Fruit fly (Drosophila melanogaster): ENCODE results near the gene NHP2.

NHP2 gene

DNA sequence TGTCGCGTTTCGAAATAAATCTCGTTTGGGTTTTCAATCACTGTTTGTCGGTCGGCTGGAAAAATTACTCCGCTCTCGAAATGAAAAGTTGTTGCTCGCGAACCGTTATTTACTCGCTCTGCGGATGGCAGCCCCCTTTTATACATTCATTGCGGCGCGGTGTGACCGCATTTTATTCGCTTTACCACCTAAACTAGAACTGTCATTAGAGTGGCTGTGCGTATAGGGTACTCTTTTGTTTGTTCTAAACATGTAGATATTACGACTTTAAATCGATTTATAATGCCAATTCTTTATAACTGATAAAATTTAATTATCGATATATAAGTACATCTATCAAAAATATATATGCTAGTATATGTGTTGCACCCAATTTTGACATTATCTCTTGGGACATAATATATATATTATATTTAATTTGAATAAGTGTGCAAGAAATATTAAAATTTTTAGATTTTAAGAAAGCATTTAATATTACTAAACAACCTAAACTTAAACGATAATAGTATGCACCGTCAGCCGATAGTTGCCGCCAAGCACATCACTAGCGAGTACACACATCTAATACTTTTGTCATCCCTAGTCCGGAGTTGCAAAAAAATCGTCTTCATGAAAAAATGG, 15.6 kb downstream of the NHP2 start, which contains the start of the genes bmm and Tdrd3 (continued):
- TF ChIP-seq CG13123 (GFP tag; optimal IDR thresholded peaks at IDR 0.05) (peak; percentile 52), Antp (GFP tag; optimal IDR thresholded peaks at IDR 0.05) (peak; percentile 74), al (GFP tag; IDR thresholded peaks at IDR 0.05) (peak; percentile 60), NFAT (GFP tag; IDR thresholded peaks at IDR 0.05) (peak; percentile 89), Mad (GFP tag; optimal IDR thresholded peaks at IDR 0.05) (peak; percentile 22), ranshi (GFP tag; IDR thresholded peaks at IDR 0.05) (peak; percentile 70; the same call in 1 of the 2 replicates), Pdp1 (GFP tag; optimal IDR thresholded peaks at IDR 0.05) (peak; percentile 34 to 38), CG4424 (GFP tag; optimal IDR thresholded peaks at IDR 0.05) (peak; percentile 76), Jarid2 (GFP tag; optimal IDR thresholded peaks at IDR 0.05) (peak; percentile 88), unc-4 (GFP tag; IDR thresholded peaks at IDR 0.05; ENCODE audit: partially characterized antibody) (peak; percentile 82), CG3838 (GFP tag; optimal IDR thresholded peaks at IDR 0.05) (peak; percentile 48), C15 (GFP tag; IDR thresholded peaks at IDR 0.05) (no peak), lab (GFP tag; optimal IDR thresholded peaks at IDR 0.05) (peak; percentile 73), slp2 (GFP tag; optimal IDR thresholded peaks at IDR 0.05) (no peak), chm (GFP tag; IDR thresholded peaks at IDR 0.05) (peak; percentile 76), esg (GFP tag; conservative IDR thresholded peaks at IDR 0.05) (peak; percentile 81), cwo (GFP tag; optimal IDR thresholded peaks at IDR 0.05) (peak; percentile 69), CG11247 (GFP tag; IDR thresholded peaks at IDR 0.05) (peak; percentile 80), lbe (GFP tag; optimal IDR thresholded peaks at IDR 0.05) (peak; percentile 44), B-H2 (GFP tag; optimal IDR thresholded peaks at IDR 0.05) (peak; percentile 80), Adf1 (GFP tag; IDR thresholded peaks at IDR 0.05) (no peak), shn (GFP tag; optimal IDR thresholded peaks at IDR 0.05) (peak; percentile 41), pum (GFP tag; optimal IDR thresholded peaks at IDR 0.05) (peak; percentile 46), CG13624 (GFP tag; optimal IDR thresholded peaks at IDR 0.05) (peak; percentile 35), CG15011 (GFP tag; optimal IDR thresholded peaks at IDR 0.05) (peak; percentile 44), HmgD (GFP tag; optimal IDR thresholded peaks at IDR 0.05) (no peak), CG6254 (GFP tag; optimal IDR thresholded peaks at IDR 0.05) (peak; percentile 37), ind (GFP tag; optimal IDR thresholded peaks at IDR 0.05) (peak; percentile 87), sr (GFP tag; IDR thresholded peaks at IDR 0.05) (no peak), E2f2 (GFP tag; IDR thresholded peaks at IDR 0.05) (peak; percentile 36; the same call in 1 of the 2 replicates), psq (GFP tag; optimal IDR thresholded peaks at IDR 0.05) (peak; percentile 33), gem (tag; optimal IDR thresholded peaks at IDR 0.05) (peak; percentile 91), CG13424 (tag; optimal IDR thresholded peaks at IDR 0.05) (peak; percentile 91), unpg (GFP tag; optimal IDR thresholded peaks at IDR 0.05) (peak; percentile 80), CG4360 (GFP tag; IDR thresholded peaks at IDR 0.05) (no peak), fd64A (GFP tag; optimal IDR thresholded peaks at IDR 0.05) (no peak), knrl (GFP tag; IDR thresholded peaks at IDR 0.05; ENCODE audit: partially characterized antibody) (peak; percentile 93), CG30403 (GFP tag; optimal IDR thresholded peaks at IDR 0.05) (peak; percentile 89), fru (optimal IDR thresholded peaks at IDR 0.05) (no peak), ara (GFP tag; IDR thresholded peaks at IDR 0.05) (peak; percentile 65), sens-2 (GFP tag; IDR thresholded peaks at IDR 0.05) (0 out of 2 replicates have a peak, but pooled peaks have one; percentile 3), exex (tag; optimal IDR thresholded peaks at IDR 0.05) (peak; percentile 70), TFAM (GFP tag; optimal IDR thresholded peaks at IDR 0.05) (no peak), rib (GFP tag; IDR thresholded peaks at IDR 0.05) (peak; percentile 83), CG31365 (tag; optimal IDR thresholded peaks at IDR 0.05) (no peak), CrebB (tag; optimal IDR thresholded peaks at IDR 0.05) (peak; percentile 51), eyg (GFP tag; optimal IDR thresholded peaks at IDR 0.05) (no peak), onecut (GFP tag; IDR thresholded peaks at IDR 0.05) (0 out of 2 replicates have a peak, but pooled peaks have one; percentile 6), CG12391 (tag; optimal IDR thresholded peaks at IDR 0.05) (peak; percentile 95), CG17328 (GFP tag; IDR thresholded peaks at IDR 0.05) (peak; percentile 39; the same call in 1 of the 2 replicates), CG9215 (GFP tag; IDR thresholded peaks at IDR 0.05) (peak; percentile 78)

All from whole organism, embryonic.